Fruit fly (Drosophila melanogaster): ENCODE measurements around the gene CG3698.

CG3698 gene

DNA sequence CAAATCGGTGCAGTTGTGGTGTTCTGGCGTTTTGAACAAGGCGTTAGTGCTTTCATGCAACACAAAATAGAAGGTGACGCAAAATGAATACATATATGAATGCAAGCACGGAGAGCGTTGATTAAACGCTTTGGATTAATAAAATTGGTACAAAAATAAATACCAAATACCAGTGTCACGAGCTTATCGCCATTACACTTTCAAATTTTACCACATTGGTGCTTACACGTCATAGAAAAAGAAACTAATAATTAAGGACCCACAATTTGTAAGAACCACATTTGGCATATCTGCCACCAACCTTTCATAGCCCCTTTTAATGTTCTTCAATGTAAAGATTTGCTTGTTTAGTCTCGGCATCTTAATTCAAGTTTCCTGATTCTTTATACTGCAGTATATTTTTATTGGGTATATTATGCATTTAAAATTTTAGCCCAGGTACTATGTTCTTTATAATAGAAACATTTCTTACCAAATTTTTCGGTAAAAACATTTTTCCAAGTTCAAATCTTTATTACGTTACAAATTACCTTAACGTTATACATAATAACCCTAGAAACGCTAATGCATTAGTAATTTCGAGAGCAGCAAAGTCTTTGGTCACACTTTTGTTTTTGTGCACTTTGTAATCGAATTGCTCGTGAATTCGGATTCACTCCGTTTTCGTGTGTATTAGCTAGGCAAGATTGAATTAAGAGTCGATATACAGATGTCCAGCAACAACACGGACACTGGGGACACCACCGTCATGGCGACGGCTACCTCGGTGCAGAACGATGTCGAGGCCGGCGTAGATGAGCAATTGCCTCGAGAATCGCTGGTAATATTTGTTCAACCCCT lies 19.7 kb downstream of the CG3698 start, which contains the start of the genes Pex16 and Pex14 (continued):
- TF ChIP-seq Ssrp (tag; optimal IDR thresholded peaks at IDR 0.05) (peak; percentile 65), twi (tag; optimal IDR thresholded peaks at IDR 0.05) (peak; percentile 42), CG43689 (GFP tag; IDR thresholded peaks at IDR 0.05) (0 out of 2 replicates have a peak, but pooled peaks have one; percentile 11), E2f2 (GFP tag; IDR thresholded peaks at IDR 0.05) (peak; percentile 41), HLH3B (GFP tag; IDR thresholded peaks at IDR 0.05) (peak; percentile 70), onecut (GFP tag; IDR thresholded peaks at IDR 0.05) (peak; percentile 25; the same call in 1 of the 2 replicates), fru (optimal IDR thresholded peaks at IDR 0.05) (no peak), CG1647 (GFP tag; optimal IDR thresholded peaks at IDR 0.05) (peak; percentile 52), CG11247 (GFP tag; IDR thresholded peaks at IDR 0.05) (peak; percentile 73), Hmr (GFP tag; optimal IDR thresholded peaks at IDR 0.05) (no peak), Gug (GFP tag; IDR thresholded peaks at IDR 0.05) (peak; percentile 82), CG18262 (tag; optimal IDR thresholded peaks at IDR 0.05) (peak; percentile 67), CG9932 (GFP tag; IDR thresholded peaks at IDR 0.05) (peak; percentile 85), CG2129 (GFP tag; IDR thresholded peaks at IDR 0.05; ENCODE audit: partially characterized antibody) (no peak), CG12104 (GFP tag; optimal IDR thresholded peaks at IDR 0.05) (peak; percentile 42), CG17568 (GFP tag; optimal IDR thresholded peaks at IDR 0.05) (no peak), tin (GFP tag; optimal IDR thresholded peaks at IDR 0.05) (peak; percentile 78), Usf (GFP tag; optimal IDR thresholded peaks at IDR 0.05) (peak; percentile 46), abd-A (tag; optimal IDR thresholded peaks at IDR 0.05) (no peak), Hr51 (GFP tag; optimal IDR thresholded peaks at IDR 0.05) (peak in 1 of 2 experiments; percentile 70), Lim3 (GFP tag; IDR thresholded peaks at IDR 0.05) (no peak), luna (GFP tag; optimal IDR thresholded peaks at IDR 0.05) (peak; percentile 43), Dad (GFP tag; optimal IDR thresholded peaks at IDR 0.05) (peak; percentile 65), trh (GFP tag; optimal IDR thresholded peaks at IDR 0.05) (peak; percentile 24), mirr (GFP tag; optimal IDR thresholded peaks at IDR 0.05) (no peak), Sox100B (GFP tag; optimal IDR thresholded peaks at IDR 0.05) (no peak), sr (GFP tag; IDR thresholded peaks at IDR 0.05) (peak; percentile 22; the same call in 1 of the 3 replicates), Trl (optimal IDR thresholded peaks at IDR 0.05) (no peak), Trl (GFP tag; optimal IDR thresholded peaks at IDR 0.05) (peak; percentile 78), CG14014 (GFP tag; IDR thresholded peaks at IDR 0.05) (peak; percentile 68), Bteb2 (GFP tag; optimal IDR thresholded peaks at IDR 0.05) (peak; percentile 61), Hr78 (GFP tag; optimal IDR thresholded peaks at IDR 0.05) (no peak), CG9876 (GFP tag; optimal IDR thresholded peaks at IDR 0.05) (peak; percentile 77), CG9817 (tag; optimal IDR thresholded peaks at IDR 0.05) (peak; percentile 76), CG9727 (GFP tag; optimal IDR thresholded peaks at IDR 0.05) (peak; percentile 69), CG11085 (GFP tag; IDR thresholded peaks at IDR 0.05) (peak; percentile 71), H2.0 (GFP tag; IDR thresholded peaks at IDR 0.05) (peak; percentile 71), da (GFP tag; optimal IDR thresholded peaks at IDR 0.05) (peak; percentile 42), Dip2 (GFP tag; IDR thresholded peaks at IDR 0.05) (no peak), CG4730 (GFP tag; IDR thresholded peaks at IDR 0.05) (peak; percentile 67), CG10321 (GFP tag; IDR thresholded peaks at IDR 0.05) (no peak), Abd-B (GFP tag; optimal IDR thresholded peaks at IDR 0.05) (peak; percentile 79), CG12071 (GFP tag; optimal IDR thresholded peaks at IDR 0.05) (peak; percentile 20), ems (GFP tag; optimal IDR thresholded peaks at IDR 0.05) (peak; percentile 42), al (GFP tag; IDR thresholded peaks at IDR 0.05) (peak; percentile 40; the same call in 1 of the 2 replicates), tll (GFP tag; optimal IDR thresholded peaks at IDR 0.05) (peak in 1 of 2 experiments; percentile 77), pb (GFP tag; optimal IDR thresholded peaks at IDR 0.05) (peak; percentile 33), CG7786 (GFP tag; optimal IDR thresholded peaks at IDR 0.05) (peak; percentile 81), fd3F (GFP tag; optimal IDR thresholded peaks at IDR 0.05) (peak; percentile 59), slp2 (GFP tag; optimal IDR thresholded peaks at IDR 0.05) (peak; percentile 57)

All from whole organism, embryonic.